Worm (Caenorhabditis elegans) whole organism, L2 larva: Measurements from ENCODE around the gene srx-108.

Experiments used
- F13H6.1 ChIP-seq: sonication (generic microtip); optimal IDR thresholded peaks from 2 replicates; lab custom pipeline; 2016; ENCODE audit warnings: missing genetic modification characterization, missing compliant biosample characterization
- R02D3.7 ChIP-seq: fragments of 150-350 bp; optimal IDR thresholded peaks from 2 replicates; lab custom pipeline; 2014; ENCODE audit warnings: missing biosample characterization, missing genetic modification characterization
- Y55F3AM.14 ChIP-seq: fragments of 200-800 bp; sonication (Bioruptor generic); optimal IDR thresholded peaks from 2 replicates; lab custom pipeline; 2018; ENCODE audit warnings: mild to moderate bottlenecking, missing genetic modification characterization, missing compliant biosample characterization
- ZK546.5 ChIP-seq: sonication (generic microtip); optimal IDR thresholded peaks from 2 replicates; lab custom pipeline; 2017; ENCODE audit warnings: missing biosample characterization, missing genetic modification characterization
- alr-1 ChIP-seq: fragments of 150-350 bp; optimal IDR thresholded peaks from 2 replicates; lab custom pipeline; 2014; ENCODE audit warnings: missing biosample characterization, missing genetic modification characterization
- aly-2 ChIP-seq: fragments of 150-350 bp; optimal IDR thresholded peaks from 2 replicates; lab custom pipeline; 2014; ENCODE audit warnings: missing biosample characterization, missing genetic modification characterization
- ama-1 ChIP-seq: fragments of 150-350 bp; optimal IDR thresholded peaks from 2 replicates; lab custom pipeline; 2018; ENCODE audit warnings: inconsistent platforms
- blmp-1 ChIP-seq: sonication (generic microtip); optimal IDR thresholded peaks from 2 replicates; lab custom pipeline; 2017; ENCODE audit warnings: missing genetic modification characterization, mild to moderate bottlenecking, missing compliant biosample characterization, antibody characterized with exemption, moderate library complexity; ENCODE audit not compliant: insufficient read depth
- ceh-16 ChIP-seq: fragments of 150-350 bp; optimal IDR thresholded peaks from 2 replicates; lab custom pipeline; 2014; ENCODE audit warnings: missing biosample characterization, missing genetic modification characterization
- ceh-82 ChIP-seq: fragments of 150-350 bp; optimal IDR thresholded peaks from 2 replicates; lab custom pipeline; 2014; ENCODE audit warnings: missing biosample characterization, missing genetic modification characterization
- egl-27 ChIP-seq: sonication (generic microtip); optimal IDR thresholded peaks from 3 replicates; lab custom pipeline; 2017; ENCODE audit warnings: missing biosample characterization, missing genetic modification reagents, missing genetic modification characterization
- elt-1 ChIP-seq: fragments of 150-350 bp; optimal IDR thresholded peaks from 2 replicates; lab custom pipeline; 2014; ENCODE audit warnings: missing biosample characterization, missing genetic modification characterization
- elt-3 ChIP-seq: sonication (generic microtip); optimal IDR thresholded peaks from 2 replicates; lab custom pipeline; 2017; ENCODE audit warnings: missing biosample characterization, missing genetic modification characterization
- fos-1 ChIP-seq: fragments of 150-350 bp; optimal IDR thresholded peaks from 2 replicates; lab custom pipeline; 2014; ENCODE audit warnings: missing biosample characterization, missing genetic modification characterization
- gmeb-1 ChIP-seq: fragments of 150-350 bp; optimal IDR thresholded peaks from 2 replicates; lab custom pipeline; 2014; ENCODE audit warnings: missing biosample characterization, missing genetic modification characterization
- lin-13 ChIP-seq: fragments of 150-350 bp; optimal IDR thresholded peaks from 2 replicates; lab custom pipeline; 2014; ENCODE audit warnings: missing biosample characterization, missing genetic modification reagents, missing genetic modification characterization
- lsy-2 ChIP-seq, 2 experiments: fragments of 150-350 bp in 1 of 2; sonication (generic microtip) in 1 of 2; optimal IDR thresholded peaks; 2 replicates each; lab custom pipeline; 2014 to 2017; ENCODE audit warnings: missing biosample characterization in 2 of 2, missing genetic modification characterization in 2 of 2
- mab-5 ChIP-seq: fragments of 150-350 bp; optimal IDR thresholded peaks from 2 replicates; lab custom pipeline; 2014; ENCODE audit warnings: missing biosample characterization, missing genetic modification characterization
- mdl-1 ChIP-seq, 2 experiments: fragments of 150-350 bp in 1 of 2; sonication (generic microtip) in 1 of 2; optimal IDR thresholded peaks; 2 replicates each; lab custom pipeline; 2017; ENCODE audit warnings: missing biosample characterization in 2 of 2, missing genetic modification characterization in 2 of 2
- nhr-10 ChIP-seq: sonication (generic microtip); optimal IDR thresholded peaks from 2 replicates; lab custom pipeline; 2017; ENCODE audit warnings: missing biosample characterization, missing genetic modification characterization
- nhr-11 ChIP-seq: fragments of 150-350 bp; optimal IDR thresholded peaks from 2 replicates; lab custom pipeline; 2014; ENCODE audit warnings: missing biosample characterization, missing genetic modification characterization
- nhr-12 ChIP-seq: fragments of 150-350 bp; optimal IDR thresholded peaks from 2 replicates; lab custom pipeline; 2014; ENCODE audit warnings: missing biosample characterization, missing genetic modification characterization
- nhr-21 ChIP-seq: fragments of 150-350 bp; optimal IDR thresholded peaks from 2 replicates; lab custom pipeline; 2014; ENCODE audit warnings: missing biosample characterization, missing genetic modification characterization
- nhr-23 ChIP-seq: fragments of 150-350 bp; optimal IDR thresholded peaks from 2 replicates; lab custom pipeline; 2014; ENCODE audit warnings: missing biosample characterization, missing genetic modification reagents, missing genetic modification characterization
- nhr-237 ChIP-seq: fragments of 150-350 bp; optimal IDR thresholded peaks from 2 replicates; lab custom pipeline; 2014; ENCODE audit warnings: missing biosample characterization, missing genetic modification characterization
- nhr-6 ChIP-seq: fragments of 150-350 bp; optimal IDR thresholded peaks from 2 replicates; lab custom pipeline; 2014; ENCODE audit warnings: missing biosample characterization, missing genetic modification characterization
- nhr-77 ChIP-seq: fragments of 150-350 bp; optimal IDR thresholded peaks from 2 replicates; lab custom pipeline; 2014; ENCODE audit warnings: missing biosample characterization, missing genetic modification characterization
- sem-4 ChIP-seq: fragments of 150-350 bp; optimal IDR thresholded peaks from 2 replicates; lab custom pipeline; 2014; ENCODE audit warnings: missing biosample characterization, missing genetic modification reagents, missing genetic modification characterization
- skn-1 ChIP-seq: sonication (generic microtip); optimal IDR thresholded peaks from 2 replicates; lab custom pipeline; 2017; ENCODE audit warnings: missing biosample characterization, missing genetic modification characterization
- sma-3 ChIP-seq: sonication (generic microtip); optimal IDR thresholded peaks from 2 replicates; lab custom pipeline; 2016; ENCODE audit warnings: missing genetic modification reagents, missing genetic modification characterization, missing compliant biosample characterization
- unc-39 ChIP-seq: fragments of 150-350 bp; optimal IDR thresholded peaks from 2 replicates; lab custom pipeline; 2014; ENCODE audit warnings: missing biosample characterization, missing genetic modification characterization
- unc-62 ChIP-seq: fragments of 150-350 bp; optimal IDR thresholded peaks from 2 replicates; lab custom pipeline; 2014; ENCODE audit warnings: missing biosample characterization, missing genetic modification reagents, missing genetic modification characterization
- zag-1 ChIP-seq: fragments of 150-350 bp; optimal IDR thresholded peaks from 2 replicates; lab custom pipeline; 2014; ENCODE audit warnings: missing biosample characterization, missing genetic modification characterization
- ztf-1 ChIP-seq: fragments of 200-800 bp; sonication (Bioruptor generic); conservative IDR thresholded peaks from 2 replicates; pipeline ENCODE4 v1.3.6; 2022; ENCODE audit warnings: missing genetic modification characterization, missing compliant biosample characterization
- ztf-11 ChIP-seq: sonication (generic microtip); optimal IDR thresholded peaks from 2 replicates; lab custom pipeline; 2017; ENCODE audit warnings: missing biosample characterization, missing genetic modification characterization

Gene srx-108

ce11 chrII:3699591-3699990 is 5.8 kb upstream of the srx-108 start, which contains the start of gene srx-104:
srx-104 (minus strand) TSS chrII:3699691.
- no peak for TF ChIP-seq mdl-1 (tag; optimal IDR thresholded peaks at IDR 0.05; lab: Kevin White, UChicago)
- TF ChIP-seq Y55F3AM.14 (GFP tag; lab: Kevin White, UChicago), result no peak
- no peak for TF ChIP-seq lsy-2 (tag; optimal IDR thresholded peaks at IDR 0.05; lab: Kevin White, UChicago)
- TF ChIP-seq F13H6.1, result no peak
- TF ChIP-seq ceh-82 (tag; lab: Kevin White, UChicago), result no peak
- no peak for TF ChIP-seq nhr-237
- TF ChIP-seq R02D3.7, result no peak
- TF ChIP-seq blmp-1, result no peak
- TF ChIP-seq, all 48 proteins: peak for 0

ce11 chrII:3701305-3701704 is 4.1 kb upstream of the srx-108 start, which contains the start of gene srx-105:
srx-105 (minus strand) TSS chrII:3701405.
- TF ChIP-seq skn-1, result no peak
- no peak for TF ChIP-seq nhr-10 (tag; lab: Kevin White, UChicago)
- no peak for TF ChIP-seq egl-27 (tag; lab: Kevin White, UChicago)
- no peak for TF ChIP-seq nhr-6 (tag; lab: Kevin White, UChicago)
- TF ChIP-seq nhr-21, result no peak
- TF ChIP-seq alr-1 (tag; lab: Kevin White, UChicago), result no peak
- no peak for TF ChIP-seq elt-3 (tag; lab: Kevin White, UChicago)
- TF ChIP-seq gmeb-1 (tag; lab: Kevin White, UChicago), result no peak
- no peak for TF ChIP-seq blmp-1
- TF ChIP-seq unc-39 (tag; lab: Kevin White, UChicago), result no peak
- TF ChIP-seq zag-1 (tag; lab: Kevin White, UChicago), result no peak
- no peak for TF ChIP-seq elt-1 (tag; lab: Kevin White, UChicago)
- no peak for TF ChIP-seq sma-3 (GFP tag; lab: Kevin White, UChicago)
- no peak for TF ChIP-seq R02D3.7
- no peak for TF ChIP-seq mdl-1 (tag; optimal IDR thresholded peaks at IDR 0.05; lab: Kevin White, UChicago)
- TF ChIP-seq mab-5 (tag; lab: Kevin White, UChicago), result no peak

- no peak for TF ChIP-seq gmeb-1 (tag; lab: Kevin White, UChicago)
- no peak for TF ChIP-seq ztf-1 (GFP tag; lab: Robert Waterston, UW)
Measured at ce11 chrII:3709255-3709654, 3.8 kb downstream of the srx-108 start, which contains the start of gene srx-110. srx-110 (plus strand) TSS chrII:3709555.

DNA sequence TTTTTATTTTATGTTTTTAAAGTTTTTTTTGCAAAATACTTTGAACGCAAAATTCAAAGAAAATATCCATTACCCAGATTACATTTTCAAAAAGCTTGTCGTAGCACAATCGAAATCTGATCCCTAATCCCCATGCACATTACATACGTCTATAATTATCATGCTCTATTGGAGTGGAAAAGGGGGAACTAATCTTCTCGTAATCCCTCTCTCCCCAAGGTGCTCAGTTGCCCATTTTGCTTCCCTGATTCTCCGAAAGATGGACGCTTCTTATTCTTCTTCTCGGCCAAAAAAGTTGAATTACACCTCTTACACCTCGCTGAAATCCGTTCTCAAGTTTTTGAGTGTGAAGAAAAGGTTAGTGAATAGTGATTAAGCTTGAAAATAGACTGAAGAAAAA is 5.6 kb downstream of the srx-108 start, which contains the start of gene fbxc-53:
Gene fbxc-53, plus strand, starts transcription at position 245 of the 400 bp plus-strand sequence.
- TF ChIP-seq ztf-11 (tag; lab: Kevin White, UChicago) (no peak), mab-5 (tag; lab: Kevin White, UChicago) (no peak), lin-13 (GFP tag; lab: Kevin White, UChicago) (no peak), gmeb-1 (tag; lab: Kevin White, UChicago) (no peak), nhr-6 (tag; lab: Kevin White, UChicago) (no peak), mdl-1 (tag; optimal IDR thresholded peaks at IDR 0.05; lab: Kevin White, UChicago) (no peak), ZK546.5 (tag; lab: Kevin White, UChicago) (no peak), nhr-77 (no peak), ama-1 (lab: Kevin White, UChicago) (no peak), fos-1 (tag; lab: Kevin White, UChicago) (no peak), nhr-12 (tag; lab: Kevin White, UChicago) (no peak)
- TF ChIP-seq, all 48 proteins: peak for 0

DNA sequence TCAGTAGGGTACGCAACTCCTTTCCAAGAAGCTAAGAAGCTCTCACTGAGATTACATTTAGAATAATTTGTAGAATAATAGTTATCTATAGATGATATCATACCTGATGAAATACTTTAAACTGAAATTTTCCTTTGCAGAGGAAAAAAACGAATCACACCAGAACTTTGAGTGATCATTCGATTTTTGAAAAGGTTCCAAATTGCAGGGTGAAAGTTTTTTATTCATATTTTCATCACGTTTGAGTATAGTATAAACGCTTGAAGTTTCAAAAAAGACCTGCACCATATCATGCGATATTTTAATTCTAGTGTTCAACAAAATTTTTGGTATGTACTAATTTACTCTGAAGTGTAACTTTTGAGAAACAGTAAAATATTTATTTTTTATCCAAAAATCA is 9.2 kb downstream of the srx-108 start, which contains the start of gene srh-100:
Gene srh-100, minus strand, starts transcription at position 101 of the 400 bp plus-strand sequence.
- TF ChIP-seq aly-2 (tag; lab: Kevin White, UChicago) (no peak), nhr-11 (no peak), alr-1 (tag; lab: Kevin White, UChicago) (no peak)

DNA sequence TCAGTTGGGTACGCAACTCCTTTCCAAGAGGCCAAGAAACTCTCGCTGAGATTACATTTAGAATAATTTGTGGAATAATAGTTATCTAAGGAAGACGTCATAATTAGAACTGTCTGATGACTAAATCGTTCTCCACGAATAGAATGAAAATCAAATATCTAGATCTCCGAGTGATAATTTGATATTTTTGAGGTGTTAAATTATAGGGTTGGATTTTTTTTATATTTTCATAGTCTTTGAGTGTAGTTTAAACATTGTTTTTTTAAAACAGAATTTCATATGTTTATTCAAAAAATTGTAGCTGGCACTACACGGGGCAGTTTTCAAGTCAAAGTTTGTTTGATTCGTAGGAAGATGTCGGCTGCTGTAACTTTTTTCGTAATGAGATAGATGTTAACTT is 11.0 kb downstream of the srx-108 start, which contains the start of gene srh-99:
Gene srh-99, minus strand, starts transcription at position 101 of the 400 bp plus-strand sequence.
- TF ChIP-seq ceh-16 (tag; lab: Kevin White, UChicago) (no peak), sem-4 (tag; lab: Kevin White, UChicago) (no peak), sma-3 (GFP tag; lab: Kevin White, UChicago) (no peak), nhr-6 (tag; lab: Kevin White, UChicago) (no peak), nhr-21 (no peak), nhr-11 (no peak), ZK546.5 (tag; lab: Kevin White, UChicago) (no peak), nhr-23 (tag; lab: Kevin White, UChicago) (no peak), egl-27 (tag; lab: Kevin White, UChicago) (no peak), unc-62 (no peak), unc-39 (tag; lab: Kevin White, UChicago) (no peak), elt-3 (tag; lab: Kevin White, UChicago) (no peak), lin-13 (GFP tag; lab: Kevin White, UChicago) (no peak), mdl-1 (tag; optimal IDR thresholded peaks at IDR 0.05; lab: Kevin White, UChicago) (no peak), fos-1 (tag; lab: Kevin White, UChicago) (no peak)
